Worm (Caenorhabditis elegans) whole organism, young adult: Measurements from ENCODE around the gene K11H12.3.
A peak's percentile ranks its signal among the peaks of the same experiment; 100 is the strongest.

ENCODE experiments used
- B0035.1 ChIP-seq: sonication (generic microtip); optimal IDR thresholded peaks from 2 replicates; lab custom pipeline; 2016; ENCODE audit warnings: missing genetic modification characterization, mild to moderate bottlenecking, missing compliant biosample characterization, missing genotype, missing genetic modification reagents
- C06A6.2 ChIP-seq: fragments of 200-800 bp; sonication (Bioruptor generic); conservative IDR thresholded peaks from 2 replicates; pipeline ENCODE4 v1.3.6; 2022; ENCODE audit warnings: missing genetic modification characterization, missing compliant biosample characterization
- C17E4.6 ChIP-seq: fragments of 200-800 bp; sonication (Bioruptor generic); IDR thresholded peaks from 2 replicates; pipeline ENCODE4 v1.3.6; 2022; ENCODE audit warnings: missing genetic modification reagents, missing genetic modification characterization, missing compliant biosample characterization
- F22D6.2 ChIP-seq: sonication (generic microtip); optimal IDR thresholded peaks from 2 replicates; lab custom pipeline; 2016; ENCODE audit warnings: mild to moderate bottlenecking, missing genetic modification characterization, missing compliant biosample characterization
- F37B4.10 ChIP-seq: fragments of 200-800 bp; sonication (Bioruptor generic); IDR thresholded peaks from 2 replicates; pipeline ENCODE4 v1.3.6; 2022; ENCODE audit warnings: missing genetic modification characterization, missing compliant biosample characterization
- F39B2.1 ChIP-seq: fragments of 200-800 bp; sonication (Bioruptor generic); IDR thresholded peaks from 2 replicates; pipeline ENCODE4 v1.3.6; 2022; ENCODE audit warnings: missing genetic modification reagents, missing genetic modification characterization, missing compliant biosample characterization
- F49E8.2 ChIP-seq: sonication (generic microtip); optimal IDR thresholded peaks from 3 replicates; lab custom pipeline; 2017; ENCODE audit warnings: missing genetic modification characterization, mild to moderate bottlenecking, missing compliant biosample characterization, antibody characterized with exemption, moderate library complexity; ENCODE audit not compliant: insufficient read depth
- F57C9.4 ChIP-seq: sonication (generic microtip); optimal IDR thresholded peaks from 2 replicates; lab custom pipeline; 2017; ENCODE audit warnings: mild to moderate bottlenecking, missing genetic modification characterization, missing compliant biosample characterization
- K11D2.4 ChIP-seq: fragments of 200-800 bp; sonication (Bioruptor generic); IDR thresholded peaks from 2 replicates; pipeline ENCODE4 v1.3.6; 2022; ENCODE audit warnings: missing genetic modification reagents, missing genetic modification characterization, missing compliant biosample characterization
- T07F8.4 ChIP-seq: sonication (generic microtip); optimal IDR thresholded peaks from 2 replicates; lab custom pipeline; 2016; ENCODE audit warnings: mild to moderate bottlenecking, missing genetic modification characterization, moderate library complexity, missing compliant biosample characterization
- T26A5.8 ChIP-seq: sonication (generic microtip); optimal IDR thresholded peaks from 2 replicates; lab custom pipeline; 2016; ENCODE audit warnings: missing genetic modification characterization, missing compliant biosample characterization
- Y53F4B.3 ChIP-seq: fragments of 200-800 bp; sonication (Bioruptor generic); IDR thresholded peaks from 2 replicates; pipeline ENCODE4 v1.3.6; 2022; ENCODE audit warnings: missing genetic modification reagents, missing genetic modification characterization, missing compliant biosample characterization
- Y95B8A.8 ChIP-seq: fragments of 200-800 bp; sonication (Bioruptor generic); IDR thresholded peaks from 2 replicates; pipeline ENCODE4 v1.3.6; 2022; ENCODE audit warnings: missing genetic modification reagents, missing genetic modification characterization, missing compliant biosample characterization
- ZK185.1 ChIP-seq: sonication (generic microtip); optimal IDR thresholded peaks from 2 replicates; lab custom pipeline; 2016; ENCODE audit warnings: mild to moderate bottlenecking, missing genetic modification characterization, missing compliant biosample characterization; ENCODE audit not compliant: poor library complexity, severe bottlenecking
- ama-1 ChIP-seq, 3 experiments: fragments of 150-350 bp in 1 of 3; sonication (generic microtip) in 2 of 3; optimal IDR thresholded peaks; 2 replicates each; lab custom pipeline; 2014 to 2018; ENCODE audit warnings: missing biosample characterization in 2 of 3, missing genetic modification characterization in 2 of 3, missing genetic modification reagents in 2 of 3
- aptf-2 ChIP-seq: fragments of 200-800 bp; sonication (Bioruptor generic); conservative IDR thresholded peaks from 2 replicates; pipeline ENCODE4 v1.3.6; 2022; ENCODE audit warnings: missing genetic modification reagents, missing genetic modification characterization, missing compliant biosample characterization
- aptf-3 ChIP-seq: fragments of 200-800 bp; sonication (Bioruptor generic); IDR thresholded peaks from 2 replicates; pipeline ENCODE4 v1.3.6; 2022; ENCODE audit warnings: missing genetic modification characterization, missing compliant biosample characterization
- athp-1 ChIP-seq: sonication (generic microtip); optimal IDR thresholded peaks from 2 replicates; lab custom pipeline; 2017; ENCODE audit warnings: mild to moderate bottlenecking, missing genetic modification characterization, missing compliant biosample characterization
- attf-3 ChIP-seq: fragments of 200-800 bp; sonication (Bioruptor generic); conservative IDR thresholded peaks from 2 replicates; pipeline ENCODE4 v1.3.6; 2022; ENCODE audit warnings: missing genetic modification reagents, missing genetic modification characterization, missing compliant biosample characterization
- attf-5 ChIP-seq: fragments of 200-800 bp; sonication (Bioruptor generic); optimal IDR thresholded peaks from 2 replicates; lab custom pipeline; 2018; ENCODE audit warnings: mild to moderate bottlenecking, missing genetic modification characterization, missing compliant biosample characterization
- bed-2 ChIP-seq: fragments of 200-800 bp; sonication (Bioruptor generic); IDR thresholded peaks from 2 replicates; pipeline ENCODE4 v1.3.6; 2022; ENCODE audit warnings: missing genetic modification reagents, missing genetic modification characterization, missing compliant biosample characterization
- ccch-3 ChIP-seq: fragments of 200-800 bp; sonication (Bioruptor generic); optimal IDR thresholded peaks from 2 replicates; lab custom pipeline; 2018; ENCODE audit warnings: mild to moderate bottlenecking, missing genetic modification characterization, missing compliant biosample characterization
- cebp-1 ChIP-seq, 2 experiments: fragments of 200-800 bp in 1 of 2; sonication (Bioruptor generic) in 1 of 2; sonication (generic microtip) in 1 of 2; IDR thresholded peaks in 1 of 2; optimal IDR thresholded peaks in 1 of 2; 2 replicates each; pipeline versions ENCODE4 v1.3.6 to Lab custom; 2017 to 2022; ENCODE audit warnings: missing compliant biosample characterization in 2 of 2, missing genetic modification characterization in 2 of 2, mild to moderate bottlenecking in 1 of 2, missing genetic modification reagents in 1 of 2, moderate library complexity in 1 of 2
- cebp-2 ChIP-seq: fragments of 200-800 bp; sonication (Bioruptor generic); IDR thresholded peaks from 2 replicates; pipeline ENCODE4 v1.3.6; 2022; ENCODE audit warnings: missing genetic modification characterization, missing compliant biosample characterization
- ceh-40 ChIP-seq: fragments of 200-800 bp; sonication (Bioruptor generic); IDR thresholded peaks from 2 replicates; pipeline ENCODE4 v1.3.6; 2022; ENCODE audit warnings: missing genetic modification characterization, missing compliant biosample characterization
- chd-7 ChIP-seq: sonication (generic microtip); optimal IDR thresholded peaks from 2 replicates; lab custom pipeline; 2016; ENCODE audit warnings: mild to moderate bottlenecking, missing genetic modification characterization, moderate library complexity, missing compliant biosample characterization
- die-1 ChIP-seq: sonication (generic microtip); optimal IDR thresholded peaks from 2 replicates; lab custom pipeline; 2016; ENCODE audit warnings: missing genotype, mild to moderate bottlenecking, missing genetic modification characterization, missing compliant biosample characterization
- egrh-3 ChIP-seq: fragments of 200-800 bp; sonication (Bioruptor generic); IDR thresholded peaks from 2 replicates; pipeline ENCODE4 v1.3.6; 2022; ENCODE audit warnings: missing genetic modification reagents, missing genetic modification characterization, missing compliant biosample characterization
- ekl-4 ChIP-seq: fragments of 200-800 bp; sonication (Bioruptor generic); IDR thresholded peaks from 2 replicates; pipeline ENCODE4 v1.3.6; 2022; ENCODE audit warnings: missing genetic modification reagents, missing genetic modification characterization, missing compliant biosample characterization
- him-1 ChIP-seq: sonication (generic microtip); optimal IDR thresholded peaks from 2 replicates; lab custom pipeline; 2016; ENCODE audit warnings: missing genotype, missing genetic modification reagents, missing genetic modification characterization, missing compliant biosample characterization
- hlh-26 ChIP-seq: fragments of 200-800 bp; sonication (Bioruptor generic); conservative IDR thresholded peaks from 2 replicates; pipeline ENCODE4 v1.3.6; 2022; ENCODE audit warnings: missing genetic modification reagents, missing genetic modification characterization, missing compliant biosample characterization
- lag-1 ChIP-seq: fragments of 200-800 bp; sonication (Bioruptor generic); IDR thresholded peaks from 2 replicates; pipeline ENCODE4 v1.3.6; 2022; ENCODE audit warnings: missing genetic modification reagents, missing genetic modification characterization, missing compliant biosample characterization
- lin-54 ChIP-seq: fragments of 200-800 bp; sonication (Bioruptor generic); optimal IDR thresholded peaks from 2 replicates; lab custom pipeline; 2018; ENCODE audit warnings: mild to moderate bottlenecking, missing genetic modification characterization, missing compliant biosample characterization
- lsl-1 ChIP-seq: fragments of 200-800 bp; sonication (Bioruptor generic); optimal IDR thresholded peaks from 2 replicates; lab custom pipeline; 2018; ENCODE audit warnings: mild to moderate bottlenecking, missing genetic modification characterization, moderate library complexity, missing compliant biosample characterization
- madf-3 ChIP-seq: fragments of 200-800 bp; sonication (Bioruptor generic); IDR thresholded peaks from 2 replicates; pipeline ENCODE4 v1.3.6; 2022; ENCODE audit warnings: missing genetic modification reagents, missing genetic modification characterization, missing compliant biosample characterization
- nfyb-1 ChIP-seq: fragments of 200-800 bp; sonication (Bioruptor generic); IDR thresholded peaks from 2 replicates; pipeline ENCODE4 v1.3.6; 2022; ENCODE audit warnings: missing genetic modification reagents, missing genetic modification characterization, missing compliant biosample characterization
- nhr-120 ChIP-seq: fragments of 200-800 bp; sonication (Bioruptor generic); IDR thresholded peaks from 2 replicates; pipeline ENCODE4 v1.3.6; 2022; ENCODE audit warnings: missing genetic modification characterization, missing compliant biosample characterization
- pha-4 ChIP-seq: fragments of 150-350 bp; sonication (generic microtip); optimal IDR thresholded peaks from 2 replicates; lab custom pipeline; 2014; ENCODE audit warnings: missing biosample characterization, missing genetic modification reagents, missing genetic modification characterization
- rec-8 ChIP-seq, 2 experiments: sonication (generic microtip); optimal IDR thresholded peaks; 2 replicates each; lab custom pipeline; 2016; ENCODE audit warnings: mild to moderate bottlenecking in 2 of 2, missing genetic modification characterization in 2 of 2, missing genetic modification reagents in 2 of 2, missing genotype in 2 of 2, missing biosample characterization in 1 of 2, missing compliant biosample characterization in 1 of 2, moderate library complexity in 1 of 2
- repo-1 ChIP-seq: sonication (generic microtip); optimal IDR thresholded peaks from 2 replicates; lab custom pipeline; 2017; ENCODE audit warnings: mild to moderate bottlenecking, missing genetic modification characterization, missing compliant biosample characterization
- rpc-1 ChIP-seq, 2 experiments: fragments of 150-350 bp in 1 of 2; sonication (generic microtip) in 1 of 2; optimal IDR thresholded peaks; 2 replicates each; lab custom pipeline; 2014 to 2018; ENCODE audit warnings: missing biosample characterization in 1 of 2, missing genetic modification characterization in 1 of 2, missing genetic modification reagents in 1 of 2, missing genotype in 1 of 2
- sea-2 ChIP-seq: fragments of 200-800 bp; sonication (Bioruptor generic); IDR thresholded peaks from 2 replicates; pipeline ENCODE4 v1.3.6; 2022; ENCODE audit warnings: missing genetic modification characterization, missing compliant biosample characterization
- snpc-1.3 ChIP-seq: sonication (generic microtip); optimal IDR thresholded peaks from 2 replicates; lab custom pipeline; 2017; ENCODE audit warnings: missing genetic modification characterization, mild to moderate bottlenecking, missing compliant biosample characterization, antibody characterized with exemption, moderate library complexity, missing genotype, missing genetic modification reagents; ENCODE audit not compliant: insufficient read depth
- sptf-2 ChIP-seq: fragments of 200-800 bp; sonication (Bioruptor generic); optimal IDR thresholded peaks from 2 replicates; lab custom pipeline; 2018; ENCODE audit warnings: mild to moderate bottlenecking, missing genetic modification characterization, missing compliant biosample characterization
- tbp1 ChIP-seq: fragments of 200-800 bp; sonication (Bioruptor generic); optimal IDR thresholded peaks from 2 replicates; lab custom pipeline; 2018; ENCODE audit warnings: mild to moderate bottlenecking, missing genetic modification characterization, missing compliant biosample characterization
- zim-3 ChIP-seq: sonication (generic microtip); optimal IDR thresholded peaks from 2 replicates; lab custom pipeline; 2017; ENCODE audit warnings: mild to moderate bottlenecking, missing genetic modification characterization, moderate library complexity, missing compliant biosample characterization
- ztf-3 ChIP-seq: fragments of 200-800 bp; sonication (Bioruptor generic); optimal IDR thresholded peaks from 2 replicates; lab custom pipeline; 2018; ENCODE audit warnings: mild to moderate bottlenecking, missing genetic modification characterization, missing compliant biosample characterization

Gene K11H12.3

ce11 chrIV:657932-658331 is 15.3 kb downstream of the K11H12.3 start (continued):
- TF ChIP-seq attf-3 (GFP tag; lab: Robert Waterston, UW) (no peak; the same call in 1 of the 2 replicates), cebp-1 (GFP tag; IDR thresholded peaks at IDR 0.05; lab: Robert Waterston, UW) (0 out of 2 replicates have a peak, but pooled peaks have one; percentile 42), cebp-1 (tag; optimal IDR thresholded peaks at IDR 0.05; lab: Kevin White, UChicago) (peak; percentile 66), F22D6.2 (no peak), lsl-1 (GFP tag; lab: Kevin White, UChicago) (peak; percentile 69), chd-7 (peak; percentile 4), madf-3 (no peak), cebp-2 (no peak), rec-8 (tag; optimal IDR thresholded peaks at IDR 0.05; lab: Kevin White, UChicago) (no peak), C17E4.6 (GFP tag; lab: Robert Waterston, UW) (no peak), ZK185.1 (tag; lab: Kevin White, UChicago) (peak; percentile 44), ama-1 (optimal IDR thresholded peaks at IDR 0.05; lab: Kevin White, UChicago) (no peak), ama-1 (GFP tag; optimal IDR thresholded peaks at IDR 0.05; lab: Kevin White, UChicago) (no peak), athp-1 (no peak), T26A5.8 (tag; lab: Kevin White, UChicago) (peak; percentile 69), ztf-3 (no peak), Y53F4B.3 (GFP tag; lab: Robert Waterston, UW) (no peak), zim-3 (tag; lab: Kevin White, UChicago) (peak; percentile 46), F57C9.4 (tag; lab: Kevin White, UChicago) (no peak), attf-5 (GFP tag; lab: Kevin White, UChicago) (no peak), him-1 (no peak), B0035.1 (no peak), aptf-3 (0 out of 2 replicates have a peak, but pooled peaks have one; percentile 48), die-1 (tag; lab: Kevin White, UChicago) (no peak), pha-4 (tag; lab: Kevin White, UChicago) (no peak), C06A6.2 (no peak), F39B2.1 (GFP tag; lab: Robert Waterston, UW) (0 out of 2 replicates have a peak, but pooled peaks have one; percentile 26), hlh-26 (GFP tag; lab: Robert Waterston, UW) (no peak), lin-54 (GFP tag; lab: Kevin White, UChicago) (peak; percentile 60), sea-2 (no peak), bed-2 (GFP tag; lab: Robert Waterston, UW) (0 out of 2 replicates have a peak, but pooled peaks have one; percentile 24), egrh-3 (GFP tag; lab: Robert Waterston, UW) (no peak), ccch-3 (GFP tag; lab: Kevin White, UChicago) (no peak), F37B4.10 (0 out of 2 replicates have a peak, but pooled peaks have one; percentile 84), tbp1 (GFP tag; lab: Kevin White, UChicago) (peak; percentile 81), sptf-2 (GFP tag; lab: Kevin White, UChicago) (no peak), ekl-4 (GFP tag; lab: Robert Waterston, UW) (peak; percentile 80), T07F8.4 (no peak), aptf-2 (no peak), K11D2.4 (GFP tag; lab: Robert Waterston, UW) (no peak), nfyb-1 (GFP tag; lab: Robert Waterston, UW) (peak; percentile 76), lag-1 (no peak), nhr-120 (GFP tag; lab: Robert Waterston, UW) (no peak), ceh-40 (no peak), rpc-1 (optimal IDR thresholded peaks at IDR 0.05; lab: Kevin White, UChicago) (peak; percentile 42), rpc-1 (tag; optimal IDR thresholded peaks at IDR 0.05; lab: Kevin White, UChicago) (peak; percentile 66), Y95B8A.8 (peak; percentile 57; the same call in 1 of the 2 replicates), snpc-1.3 (tag; lab: Kevin White, UChicago) (peak; percentile 28), F49E8.2 (tag; lab: Kevin White, UChicago) (peak; percentile 87), repo-1 (tag; lab: Kevin White, UChicago) (peak; percentile 41)
